Fruit fly (Drosophila melanogaster) whole organism, embryonic: Measurements from ENCODE around the gene Prp16.

Source experiments
- Ada2b ChIP-seq: fragments of 200-800 bp; sonication (Bioruptor generic); IDR thresholded peaks from 2 replicates; pipeline ENCODE4 v1.3.6; 2022; ENCODE audit warnings: missing biosample characterization, missing genetic modification characterization
- Atf3 ChIP-seq: fragments of 200-800 bp; sonication (Bioruptor generic); optimal IDR thresholded peaks from 3 replicates; lab custom pipeline; 2016; ENCODE audit warnings: missing biosample characterization, missing genetic modification characterization
- CG10209 ChIP-seq: fragments of 200-800 bp; sonication (Bioruptor generic); optimal IDR thresholded peaks from 3 replicates; lab custom pipeline; 2017; ENCODE audit warnings: missing biosample characterization, mild to moderate bottlenecking, missing genetic modification characterization, missing genetic modification reagents
- CG1024 ChIP-seq: fragments of 200-800 bp; sonication (Bioruptor generic); IDR thresholded peaks from 2 replicates; pipeline ENCODE4 v1.3.6; 2022; ENCODE audit warnings: missing biosample characterization, missing genetic modification characterization
- CG10654 ChIP-seq: fragments of 200-800 bp; sonication (Bioruptor generic); optimal IDR thresholded peaks from 2 replicates; lab custom pipeline; 2016; ENCODE audit warnings: missing biosample characterization, missing genetic modification characterization
- CG11398 ChIP-seq: fragments of 200-800 bp; sonication (Bioruptor generic); optimal IDR thresholded peaks from 2 replicates; lab custom pipeline; 2016; ENCODE audit warnings: missing biosample characterization, missing genetic modification characterization
- CG11696 ChIP-seq: fragments of 200-800 bp; sonication (Bioruptor generic); IDR thresholded peaks from 2 replicates; pipeline ENCODE4 v1.3.6; 2022; ENCODE audit warnings: missing biosample characterization, missing genetic modification characterization
- CG14710 ChIP-seq: fragments of 200-800 bp; sonication (Bioruptor generic); optimal IDR thresholded peaks from 3 replicates; lab custom pipeline; 2019; ENCODE audit warnings: missing biosample characterization, mild to moderate bottlenecking, missing genetic modification characterization, moderate library complexity
- CG15073 ChIP-seq: fragments of 200-800 bp; sonication (Bioruptor generic); optimal IDR thresholded peaks from 2 replicates; lab custom pipeline; 2016; ENCODE audit warnings: missing biosample characterization, missing genetic modification characterization
- CG1602 ChIP-seq: fragments of 200-800 bp; sonication (Bioruptor generic); optimal IDR thresholded peaks from 3 replicates; lab custom pipeline; 2016; ENCODE audit warnings: missing biosample characterization, missing genetic modification characterization
- CG1832 ChIP-seq: fragments of 200-800 bp; sonication (Bioruptor generic); optimal IDR thresholded peaks from 2 replicates; lab custom pipeline; 2017; ENCODE audit warnings: missing biosample characterization, mild to moderate bottlenecking, missing genetic modification characterization, inconsistent platforms
- CG30431 ChIP-seq: fragments of 200-800 bp; sonication (Bioruptor generic); optimal IDR thresholded peaks from 2 replicates; lab custom pipeline; 2017; ENCODE audit warnings: missing biosample characterization, missing genetic modification characterization
- CG3838 ChIP-seq: fragments of 200-800 bp; sonication (Bioruptor generic); optimal IDR thresholded peaks from 3 replicates; lab custom pipeline; 2016; ENCODE audit warnings: missing biosample characterization, missing genetic modification characterization
- CG3995 ChIP-seq: fragments of 200-800 bp; sonication (Bioruptor generic); optimal IDR thresholded peaks from 3 replicates; lab custom pipeline; 2016; ENCODE audit warnings: missing biosample characterization, missing genetic modification characterization
- CG4424 ChIP-seq: fragments of 200-800 bp; sonication (Bioruptor generic); optimal IDR thresholded peaks from 3 replicates; lab custom pipeline; 2016; ENCODE audit warnings: missing biosample characterization, missing genetic modification characterization
- CG6813 ChIP-seq: fragments of 200-800 bp; sonication (Bioruptor generic); optimal IDR thresholded peaks from 2 replicates; lab custom pipeline; 2017; ENCODE audit warnings: missing biosample characterization, missing genetic modification characterization, mild to moderate bottlenecking, moderate library complexity, missing genetic modification reagents
- CG7928 ChIP-seq: fragments of 200-800 bp; sonication (Bioruptor generic); optimal IDR thresholded peaks from 2 replicates; lab custom pipeline; 2017; ENCODE audit warnings: missing biosample characterization, mild to moderate bottlenecking, missing genetic modification characterization
- CG8478 ChIP-seq: fragments of >200 bp; optimal IDR thresholded peaks from 2 replicates; lab custom pipeline; 2018
- CG8924 ChIP-seq: fragments of 200-800 bp; optimal IDR thresholded peaks from 3 replicates; lab custom pipeline; 2019; ENCODE audit warnings: missing biosample characterization, mild to moderate bottlenecking, missing genetic modification characterization, moderate library complexity
- CG9727 ChIP-seq: fragments of 200-800 bp; sonication (Bioruptor generic); optimal IDR thresholded peaks from 3 replicates; lab custom pipeline; 2017; ENCODE audit warnings: missing biosample characterization, mild to moderate bottlenecking, missing genetic modification characterization
- E2f1 ChIP-seq: fragments of 200-800 bp; sonication (Bioruptor generic); IDR thresholded peaks from 2 replicates; pipeline ENCODE4 v1.3.6; 2022; ENCODE audit warnings: missing biosample characterization, missing genetic modification characterization
- Hand ChIP-seq: fragments of 200-800 bp; sonication (Bioruptor generic); optimal IDR thresholded peaks from 2 replicates; lab custom pipeline; 2017; ENCODE audit warnings: mild to moderate bottlenecking, missing biosample characterization, missing genetic modification reagents, missing genetic modification characterization
- Hr78 ChIP-seq, 2 experiments: fragments of 200-800 bp in 1 of 2; fragments of >200 bp in 1 of 2; sonication (Bioruptor generic) in 1 of 2; optimal IDR thresholded peaks; 2 replicates each; lab custom pipeline; 2017 to 2019; ENCODE audit warnings: missing biosample characterization in 2 of 2, missing genetic modification characterization in 2 of 2, mild to moderate bottlenecking in 1 of 2, moderate library complexity in 1 of 2
- Lhr ChIP-seq: fragments of 200-800 bp; sonication (Bioruptor generic); optimal IDR thresholded peaks from 3 replicates; lab custom pipeline; 2017; ENCODE audit warnings: mild to moderate bottlenecking, missing biosample characterization, missing genetic modification reagents, missing genetic modification characterization
- MBD-R2 ChIP-seq: fragments of 200-800 bp; sonication (Bioruptor generic); IDR thresholded peaks from 2 replicates; pipeline ENCODE4 v1.3.6; 2022; ENCODE audit warnings: missing biosample characterization, missing genetic modification characterization
- Neu2 ChIP-seq: fragments of 200-800 bp; sonication (Bioruptor generic); optimal IDR thresholded peaks from 3 replicates; lab custom pipeline; 2016; ENCODE audit warnings: missing biosample characterization, missing genetic modification characterization, borderline replicate concordance
- Ptx1 ChIP-seq: fragments of 200-800 bp; sonication (Bioruptor generic); IDR thresholded peaks from 2 replicates; pipeline ENCODE4 v1.3.6; 2022; ENCODE audit warnings: missing biosample characterization, missing genetic modification characterization
- Tbp ChIP-seq: fragments of >200 bp; optimal IDR thresholded peaks from 2 replicates; lab custom pipeline; 2018; ENCODE audit warnings: missing biosample characterization, missing genetic modification characterization
- ash1 ChIP-seq: fragments of 200-800 bp; sonication (Bioruptor generic); optimal IDR thresholded peaks from 2 replicates; lab custom pipeline; 2018; ENCODE audit warnings: missing biosample characterization, mild to moderate bottlenecking, missing genetic modification characterization
- bbx ChIP-seq: fragments of 200-800 bp; sonication (Bioruptor generic); IDR thresholded peaks from 2 replicates; pipeline ENCODE4 v1.3.6; 2022; ENCODE audit warnings: missing biosample characterization, missing genetic modification characterization; ENCODE audit not compliant: partially characterized antibody
- cato ChIP-seq: fragments of 200-800 bp; sonication (Bioruptor generic); optimal IDR thresholded peaks from 2 replicates; lab custom pipeline; 2016; ENCODE audit warnings: missing biosample characterization, missing genetic modification characterization, borderline replicate concordance
- caup ChIP-seq: fragments of 200-800 bp; sonication (Bioruptor generic); optimal IDR thresholded peaks from 3 replicates; lab custom pipeline; 2017; ENCODE audit warnings: missing biosample characterization, mild to moderate bottlenecking, missing genetic modification characterization, moderate library complexity; ENCODE audit not compliant: severe bottlenecking
- chinmo ChIP-seq: fragments of 200-800 bp; sonication (Bioruptor generic); IDR thresholded peaks from 4 replicates; pipeline ENCODE4 v1.3.6; 2022; ENCODE audit warnings: missing biosample characterization, missing genetic modification characterization; ENCODE audit not compliant: partially characterized antibody
- da ChIP-seq: fragments of 200-800 bp; sonication (Bioruptor generic); optimal IDR thresholded peaks from 2 replicates; lab custom pipeline; 2016; ENCODE audit warnings: missing biosample characterization, missing genetic modification characterization
- danr ChIP-seq: fragments of 200-800 bp; sonication (Bioruptor generic); IDR thresholded peaks from 2 replicates; pipeline ENCODE4 v1.3.6; 2022; ENCODE audit warnings: missing biosample characterization, missing genetic modification characterization
- dmrt99B ChIP-seq: fragments of 200-800 bp; sonication (Bioruptor generic); optimal IDR thresholded peaks from 2 replicates; lab custom pipeline; 2018; ENCODE audit warnings: missing biosample characterization, mild to moderate bottlenecking, missing genetic modification characterization, moderate library complexity
- dpn ChIP-seq, 2 experiments: fragments of 200-800 bp; sonication (Bioruptor generic); optimal IDR thresholded peaks; 3 replicates each; lab custom pipeline; 2016; ENCODE audit warnings: missing biosample characterization in 2 of 2, missing genetic modification characterization in 2 of 2
- exex ChIP-seq: fragments of 200-800 bp; sonication (Bioruptor generic); optimal IDR thresholded peaks from 4 replicates; lab custom pipeline; 2018; ENCODE audit warnings: missing biosample characterization, mild to moderate bottlenecking, missing genetic modification characterization, moderate library complexity
- eyg ChIP-seq: fragments of 200-800 bp; sonication (Bioruptor generic); optimal IDR thresholded peaks from 3 replicates; lab custom pipeline; 2016; ENCODE audit warnings: missing biosample characterization, missing genetic modification characterization
- gce ChIP-seq: fragments of 200-800 bp; sonication (Bioruptor generic); IDR thresholded peaks from 3 replicates; pipeline ENCODE4 v1.3.6; 2022; ENCODE audit warnings: missing biosample characterization, missing genetic modification characterization
- gfzf ChIP-seq: fragments of 200-800 bp; sonication (Bioruptor generic); optimal IDR thresholded peaks from 2 replicates; lab custom pipeline; 2016; ENCODE audit warnings: missing biosample characterization, mild to moderate bottlenecking, missing genetic modification characterization, moderate library complexity
- gsb ChIP-seq: fragments of 200-800 bp; sonication (Bioruptor generic); IDR thresholded peaks from 2 replicates; pipeline ENCODE4 v1.3.6; 2022; ENCODE audit warnings: missing biosample characterization, missing genetic modification characterization
- hkb ChIP-seq, 2 experiments: fragments of 200-800 bp in 1 of 2; fragments of >200 bp in 1 of 2; sonication (Bioruptor generic) in 1 of 2; IDR thresholded peaks in 1 of 2; optimal IDR thresholded peaks in 1 of 2; 2 replicates each; pipeline versions ENCODE4 v1.3.6 to Lab custom; 2017 to 2022; ENCODE audit warnings: missing biosample characterization in 1 of 2, missing genetic modification characterization in 1 of 2
- mirr ChIP-seq: fragments of 200-800 bp; sonication (Bioruptor generic); optimal IDR thresholded peaks from 3 replicates; lab custom pipeline; 2018; ENCODE audit warnings: missing biosample characterization, mild to moderate bottlenecking, missing genetic modification characterization
- scrt ChIP-seq: fragments of 200-800 bp; sonication (Bioruptor generic); optimal IDR thresholded peaks from 2 replicates; lab custom pipeline; 2018; ENCODE audit warnings: missing biosample characterization, mild to moderate bottlenecking, missing genetic modification characterization, moderate library complexity
- shn ChIP-seq: fragments of 200-800 bp; sonication (Bioruptor generic); optimal IDR thresholded peaks from 3 replicates; lab custom pipeline; 2016; ENCODE audit warnings: missing biosample characterization, missing genetic modification characterization
- slbo ChIP-seq: fragments of 200-800 bp; sonication (Bioruptor generic); IDR thresholded peaks from 2 replicates; pipeline ENCODE4 v1.3.6; 2022; ENCODE audit warnings: missing biosample characterization, missing genetic modification characterization
- tup ChIP-seq: fragments of 200-800 bp; sonication (Bioruptor generic); optimal IDR thresholded peaks from 2 replicates; lab custom pipeline; 2016; ENCODE audit warnings: missing biosample characterization, mild to moderate bottlenecking, missing genetic modification characterization, moderate library complexity
- unpg ChIP-seq: fragments of 200-800 bp; sonication (Bioruptor generic); optimal IDR thresholded peaks from 3 replicates; lab custom pipeline; 2018; ENCODE audit warnings: missing biosample characterization, mild to moderate bottlenecking, missing genetic modification characterization, moderate library complexity

Prp16 gene

dm6 chrX:14213509-14214154, 12.5 kb downstream of the Prp16 start (continued):
- TF ChIP-seq CG8924 (tag; lab: Kevin White, UChicago) (peak; percentile 21), CG9727 (GFP tag; lab: Kevin White, UChicago) (peak; percentile 4), exex (tag; lab: Kevin White, UChicago) (no peak), CG4424 (GFP tag; lab: Kevin White, UChicago) (peak; percentile 43), CG30431 (GFP tag; lab: Kevin White, UChicago) (no peak), CG1024 (no peak), CG15073 (GFP tag; lab: Kevin White, UChicago) (no peak), Hand (GFP tag; lab: Kevin White, UChicago) (no peak), CG10209 (GFP tag; lab: Kevin White, UChicago) (no peak), CG11398 (GFP tag; lab: Kevin White, UChicago) (no peak), CG8478 (no peak), Ada2b (GFP tag; lab: Robert Waterston, UW) (peak; percentile 49; the same call in 1 of the 2 replicates), Lhr (GFP tag; lab: Kevin White, UChicago) (no peak), hkb (optimal IDR thresholded peaks at IDR 0.05; lab: Kevin White, UChicago) (no peak), hkb (GFP tag; IDR thresholded peaks at IDR 0.05; lab: Robert Waterston, UW) (peak; percentile 19; the same call in 1 of the 2 replicates), CG14710 (tag; lab: Kevin White, UChicago) (peak; percentile 11), Ptx1 (GFP tag; lab: Robert Waterston, UW) (peak; percentile 32; the same call in 1 of the 2 replicates), CG3995 (GFP tag; lab: Kevin White, UChicago) (no peak), dmrt99B (tag; lab: Kevin White, UChicago) (peak; percentile 64), Hr78 (GFP tag; optimal IDR thresholded peaks at IDR 0.05; lab: Kevin White, UChicago) (peak in 1 of 2 experiments; percentile 69), tup (GFP tag; lab: Kevin White, UChicago) (no peak), CG1832 (GFP tag; lab: Kevin White, UChicago) (no peak), E2f1 (GFP tag; lab: Robert Waterston, UW) (peak; percentile 45; the same call in 1 of the 2 replicates), da (GFP tag; lab: Kevin White, UChicago) (no peak), scrt (GFP tag; lab: Kevin White, UChicago) (no peak), Atf3 (GFP tag; lab: Kevin White, UChicago) (no peak), Tbp (no peak), gsb (GFP tag; lab: Robert Waterston, UW) (no peak), CG11696 (no peak), CG10654 (no peak), eyg (no peak), cato (GFP tag; lab: Kevin White, UChicago) (no peak), CG6813 (GFP tag; lab: Kevin White, UChicago) (no peak), gce (GFP tag; lab: Robert Waterston, UW) (no peak), unpg (peak; percentile 52), shn (GFP tag; lab: Kevin White, UChicago) (peak; percentile 24), chinmo (GFP tag; lab: Robert Waterston, UW) (0 out of 4 replicates have a peak, but pooled peaks have one; percentile 63), CG3838 (GFP tag; lab: Kevin White, UChicago) (no peak), caup (GFP tag; lab: Kevin White, UChicago) (no peak), danr (GFP tag; lab: Robert Waterston, UW) (no peak), bbx (no peak), gfzf (GFP tag; lab: Kevin White, UChicago) (no peak), Neu2 (no peak), slbo (peak; percentile 48; the same call in 1 of the 2 replicates), mirr (peak; percentile 7), dpn (GFP tag; optimal IDR thresholded peaks at IDR 0.05; lab: Kevin White, UChicago) (peak; percentile 10 to 35), CG1602 (peak; percentile 10), CG7928 (GFP tag; lab: Kevin White, UChicago) (no peak), MBD-R2 (GFP tag; lab: Robert Waterston, UW) (no peak), ash1 (GFP tag; lab: Kevin White, UChicago) (no peak)
